Worm (Caenorhabditis elegans): Measurements from ENCODE around the gene ztf-9.
A peak's percentile ranks its signal among the peaks of the same experiment; 100 is the strongest.

The ztf-9 gene

ce11 chrV:9729462-9730162 lies 37.7 kb upstream of the ztf-9 start, which contains the start of the genes aagr-3 and drap-1 (continued):
- TF ChIP-seq mab-9 (GFP tag; IDR thresholded peaks at IDR 0.05) (no peak), lin-39 (tag; optimal IDR thresholded peaks at IDR 0.05) (no peak), hlh-17 (GFP tag; optimal IDR thresholded peaks at IDR 0.05; ENCODE audit: borderline replicate concordance) (no peak), sup-37 (GFP tag; optimal IDR thresholded peaks at IDR 0.05) (no peak), lsy-2 (tag; optimal IDR thresholded peaks at IDR 0.05) (peak; percentile 51 to 88), rnt-1 (tag; optimal IDR thresholded peaks at IDR 0.05) (peak; percentile 12), nhr-47 (tag; optimal IDR thresholded peaks at IDR 0.05) (peak; percentile 20), xbp-1 (tag; optimal IDR thresholded peaks at IDR 0.05) (peak; percentile 99), vab-15 (tag; optimal IDR thresholded peaks at IDR 0.05) (no peak), nhr-71 (tag; optimal IDR thresholded peaks at IDR 0.05) (peak; percentile 63), snu-23 (GFP tag; optimal IDR thresholded peaks at IDR 0.05) (peak; percentile 51), nhr-11 (tag; optimal IDR thresholded peaks at IDR 0.05) (no peak), fkh-8 (tag; optimal IDR thresholded peaks at IDR 0.05) (no peak), mef-2 (tag; optimal IDR thresholded peaks at IDR 0.05) (no peak), tbx-2 (tag; optimal IDR thresholded peaks at IDR 0.05) (no peak), lin-15B (tag; optimal IDR thresholded peaks at IDR 0.05) (peak; percentile 56), snpc-4 (tag; optimal IDR thresholded peaks at IDR 0.05) (no peak), ceh-8 (GFP tag; optimal IDR thresholded peaks at IDR 0.05) (no peak), fkh-4 (tag; optimal IDR thresholded peaks at IDR 0.05; ENCODE audit: borderline replicate concordance) (no peak), unc-98 (GFP tag; IDR thresholded peaks at IDR 0.05) (no peak), efl-3 (GFP tag; optimal IDR thresholded peaks at IDR 0.05) (no peak), jun-1 (tag; optimal IDR thresholded peaks at IDR 0.05) (peak; percentile 3), egl-13 (tag; optimal IDR thresholded peaks at IDR 0.05) (no peak), C04F5.9 (tag; optimal IDR thresholded peaks at IDR 0.05) (no peak), mdl-1 (tag; optimal IDR thresholded peaks at IDR 0.05) (peak in 1 of 2 experiments; percentile 42), efl-1 (optimal IDR thresholded peaks at IDR 0.05) (peak; percentile 21 to 71), efl-1 (GFP tag; optimal IDR thresholded peaks at IDR 0.05 in 1 of 2) (peak; percentile 80 to 97), nhr-85 (tag) (peak; percentile 52), nhr-28 (tag; optimal IDR thresholded peaks at IDR 0.05) (no peak), elt-2 (tag; optimal IDR thresholded peaks at IDR 0.05) (peak; percentile 11), nhr-20 (tag; optimal IDR thresholded peaks at IDR 0.05) (peak; percentile 48), aha-1 (tag; optimal IDR thresholded peaks at IDR 0.05) (no peak), tlp-1 (tag; optimal IDR thresholded peaks at IDR 0.05) (no peak), C16A3.4 (tag; optimal IDR thresholded peaks at IDR 0.05) (peak; percentile 76), hpl-2 (GFP tag; optimal IDR thresholded peaks at IDR 0.05) (no peak), grh-1 (GFP tag; IDR thresholded peaks at IDR 0.05) (no peak), lir-3 (tag; optimal IDR thresholded peaks at IDR 0.05; ENCODE audit: poor library complexity) (no peak), ceh-82 (tag; optimal IDR thresholded peaks at IDR 0.05) (peak in 1 of 3 experiments; percentile 31), unc-130 (tag; optimal IDR thresholded peaks at IDR 0.05) (no peak), dpl-1 (GFP tag; optimal IDR thresholded peaks at IDR 0.05) (peak; percentile 52 to 84 (median 75))

- TF ChIP-seq ces-1 (GFP tag; optimal IDR thresholded peaks at IDR 0.05) (no peak), lin-35 (GFP tag; optimal IDR thresholded peaks at IDR 0.05) (peak in 1 of 2 experiments; percentile 8), elt-2 (tag; optimal IDR thresholded peaks at IDR 0.05) (peak; percentile 21), snpc-4 (tag; optimal IDR thresholded peaks at IDR 0.05) (no peak), hpl-2 (GFP tag; optimal IDR thresholded peaks at IDR 0.05) (no peak)
These were observed 33.8 kb upstream of the ztf-9 start for ce11 chrV:9725719-9726118.

Measured in whole organism, L1 larva.